Worm (Caenorhabditis elegans) whole organism, dauer: ENCODE results near the gene srr-1.

ENCODE experiments used
- unc-62 ChIP-seq: sonication (generic microtip); optimal IDR thresholded peaks from 2 replicates; lab custom pipeline; 2017; ENCODE audit warnings: missing biosample characterization, missing genetic modification reagents, missing genetic modification characterization

Gene srr-1

ce11 chrV:13003378-13003777 is 50.2 kb downstream of the srr-1 start:
- no peak for TF ChIP-seq unc-62 (GFP tag; lab: Kevin White, UChicago)

- TF ChIP-seq unc-62 (GFP tag; lab: Kevin White, UChicago), result no peak
Measured at ce11 chrV:13002070-13002469, 51.5 kb downstream of the srr-1 start, which contains the start of gene inft-2. Gene inft-2 (plus strand): TSS chrV:13002317.

ce11 chrV:13000068-13000467 is 53.5 kb downstream of the srr-1 start:
- TF ChIP-seq unc-62 (GFP tag; lab: Kevin White, UChicago), result no peak
